Fruit fly (Drosophila melanogaster) whole organism, embryonic: ENCODE data around the gene Cpr67Fa2.

Experiments used
- Antp ChIP-seq: fragments of 200-800 bp; sonication (Bioruptor generic); optimal IDR thresholded peaks from 3 replicates; lab custom pipeline; 2016; ENCODE audit warnings: missing biosample characterization, missing genetic modification characterization
- B-H1 ChIP-seq: fragments of 200-800 bp; sonication (Bioruptor generic); IDR thresholded peaks from 3 replicates; pipeline ENCODE4 v1.3.6; 2022; ENCODE audit warnings: missing biosample characterization, missing genetic modification characterization
- Blimp-1 ChIP-seq: fragments of 200-800 bp; sonication (Bioruptor generic); optimal IDR thresholded peaks from 3 replicates; lab custom pipeline; 2018; ENCODE audit warnings: missing biosample characterization, missing genetic modification characterization, mild to moderate bottlenecking, moderate library complexity, missing genetic modification reagents
- CG10147 ChIP-seq: fragments of 200-800 bp; sonication (Bioruptor generic); optimal IDR thresholded peaks from 2 replicates; lab custom pipeline; 2019; ENCODE audit warnings: missing biosample characterization, mild to moderate bottlenecking, missing genetic modification characterization, moderate library complexity
- CG12104 ChIP-seq: fragments of 200-800 bp; sonication (Bioruptor generic); optimal IDR thresholded peaks from 3 replicates; lab custom pipeline; 2016; ENCODE audit warnings: missing biosample characterization, missing genetic modification characterization
- CG12219 ChIP-seq: fragments of 200-800 bp; sonication (Bioruptor generic); optimal IDR thresholded peaks from 3 replicates; lab custom pipeline; 2018; ENCODE audit warnings: missing biosample characterization, mild to moderate bottlenecking, missing genetic modification characterization
- CG12299 ChIP-seq: fragments of 200-800 bp; sonication (Bioruptor generic); optimal IDR thresholded peaks from 2 replicates; lab custom pipeline; 2018; ENCODE audit warnings: missing biosample characterization, mild to moderate bottlenecking, missing genetic modification characterization
- CG15601 ChIP-seq: fragments of 200-800 bp; sonication (Bioruptor generic); optimal IDR thresholded peaks from 3 replicates; lab custom pipeline; 2019; ENCODE audit warnings: missing biosample characterization, mild to moderate bottlenecking, missing genetic modification characterization, moderate library complexity
- CG30020 ChIP-seq: fragments of 200-800 bp; optimal IDR thresholded peaks from 2 replicates; lab custom pipeline; 2019; ENCODE audit warnings: missing biosample characterization, mild to moderate bottlenecking, missing genetic modification characterization, moderate library complexity
- CG3995 ChIP-seq: fragments of 200-800 bp; sonication (Bioruptor generic); optimal IDR thresholded peaks from 3 replicates; lab custom pipeline; 2016; ENCODE audit warnings: missing biosample characterization, missing genetic modification characterization
- CG4730 ChIP-seq: fragments of 200-800 bp; sonication (Bioruptor generic); IDR thresholded peaks from 2 replicates; pipeline ENCODE4 v1.3.6; 2022; ENCODE audit warnings: missing biosample characterization, missing genetic modification characterization
- CG5180 ChIP-seq: fragments of 200-800 bp; sonication (Bioruptor generic); optimal IDR thresholded peaks from 3 replicates; lab custom pipeline; 2017; ENCODE audit warnings: missing biosample characterization, missing genetic modification characterization, mild to moderate bottlenecking, moderate library complexity, missing genetic modification reagents
- CG6683 ChIP-seq: fragments of 200-800 bp; sonication (Bioruptor generic); optimal IDR thresholded peaks from 2 replicates; lab custom pipeline; 2017; ENCODE audit warnings: missing biosample characterization, mild to moderate bottlenecking, missing genetic modification characterization, missing genetic modification reagents
- CG6791 ChIP-seq: fragments of 200-800 bp; sonication (Bioruptor generic); IDR thresholded peaks from 3 replicates; pipeline ENCODE4 v1.3.6; 2022; ENCODE audit warnings: missing biosample characterization, missing genetic modification characterization; ENCODE audit not compliant: partially characterized antibody
- CG7556 ChIP-seq: fragments of 200-800 bp; sonication (Bioruptor generic); optimal IDR thresholded peaks from 2 replicates; lab custom pipeline; 2017; ENCODE audit warnings: missing biosample characterization, mild to moderate bottlenecking, missing genetic modification characterization
- CG8478 ChIP-seq: fragments of >200 bp; optimal IDR thresholded peaks from 2 replicates; lab custom pipeline; 2018
- D ChIP-seq, 2 experiments: fragments of 200-800 bp in 1 of 2; fragments of >200 bp in 1 of 2; sonication (Bioruptor generic) in 1 of 2; optimal IDR thresholded peaks; 2 replicates in 1 of 2; 3 replicates in 1 of 2; lab custom pipeline; 2017; ENCODE audit warnings: mild to moderate bottlenecking in 1 of 2, missing biosample characterization in 1 of 2, missing genetic modification characterization in 1 of 2, missing genetic modification reagents in 1 of 2
- D19A ChIP-seq: fragments of 200-800 bp; optimal IDR thresholded peaks from 3 replicates; lab custom pipeline; 2019; ENCODE audit warnings: missing biosample characterization, mild to moderate bottlenecking, missing genetic modification characterization, moderate library complexity
- Eip74EF ChIP-seq, 2 experiments: fragments of 200-800 bp in 1 of 2; fragments of >200 bp in 1 of 2; sonication (Bioruptor generic) in 1 of 2; optimal IDR thresholded peaks; 2 replicates each; lab custom pipeline; 2017 to 2019; ENCODE audit warnings: missing biosample characterization in 2 of 2, missing genetic modification characterization in 2 of 2, mild to moderate bottlenecking in 1 of 2, moderate library complexity in 1 of 2
- HmgZ ChIP-seq: fragments of 200-800 bp; sonication (Bioruptor generic); optimal IDR thresholded peaks from 2 replicates; lab custom pipeline; 2018; ENCODE audit warnings: missing biosample characterization, mild to moderate bottlenecking, missing genetic modification characterization
- Hr78 ChIP-seq, 2 experiments: fragments of 200-800 bp in 1 of 2; fragments of >200 bp in 1 of 2; sonication (Bioruptor generic) in 1 of 2; optimal IDR thresholded peaks; 2 replicates each; lab custom pipeline; 2017 to 2019; ENCODE audit warnings: missing biosample characterization in 2 of 2, missing genetic modification characterization in 2 of 2, mild to moderate bottlenecking in 1 of 2, moderate library complexity in 1 of 2
- Mrtf ChIP-seq: fragments of 200-800 bp; sonication (Bioruptor generic); IDR thresholded peaks from 3 replicates; pipeline ENCODE4 v1.3.6; 2022; ENCODE audit warnings: missing biosample characterization, missing genetic modification characterization
- Neu2 ChIP-seq: fragments of 200-800 bp; sonication (Bioruptor generic); optimal IDR thresholded peaks from 3 replicates; lab custom pipeline; 2016; ENCODE audit warnings: missing biosample characterization, missing genetic modification characterization, borderline replicate concordance
- Pdp1 ChIP-seq, 2 experiments: fragments of 200-800 bp; sonication (Bioruptor generic); optimal IDR thresholded peaks; 3 replicates each; lab custom pipeline; 2016; ENCODE audit warnings: missing biosample characterization in 2 of 2, missing genetic modification characterization in 2 of 2, mild to moderate bottlenecking in 1 of 2, moderate library complexity in 1 of 2
- Ptx1 ChIP-seq: fragments of 200-800 bp; sonication (Bioruptor generic); IDR thresholded peaks from 2 replicates; pipeline ENCODE4 v1.3.6; 2022; ENCODE audit warnings: missing biosample characterization, missing genetic modification characterization
- Sry-β ChIP-seq: fragments of 200-800 bp; sonication (Bioruptor generic); optimal IDR thresholded peaks from 2 replicates; lab custom pipeline; 2018; ENCODE audit warnings: missing biosample characterization, mild to moderate bottlenecking, missing genetic modification characterization, moderate library complexity
- Tbp ChIP-seq: fragments of >200 bp; optimal IDR thresholded peaks from 2 replicates; lab custom pipeline; 2018; ENCODE audit warnings: missing biosample characterization, missing genetic modification characterization
- al ChIP-seq: fragments of 200-800 bp; sonication (Bioruptor generic); IDR thresholded peaks from 2 replicates; pipeline ENCODE4 v1.3.6; 2022; ENCODE audit warnings: missing biosample characterization, missing genetic modification characterization
- ap ChIP-seq: fragments of 200-800 bp; sonication (Bioruptor generic); IDR thresholded peaks from 2 replicates; pipeline ENCODE4 v1.3.6; 2022; ENCODE audit warnings: missing biosample characterization, missing genetic modification characterization
- ash1 ChIP-seq: fragments of 200-800 bp; sonication (Bioruptor generic); optimal IDR thresholded peaks from 2 replicates; lab custom pipeline; 2018; ENCODE audit warnings: missing biosample characterization, mild to moderate bottlenecking, missing genetic modification characterization
- ato ChIP-seq: fragments of 200-800 bp; sonication (Bioruptor generic); IDR thresholded peaks from 2 replicates; pipeline ENCODE4 v1.3.6; 2022; ENCODE audit warnings: missing biosample characterization, missing genetic modification characterization; ENCODE audit not compliant: partially characterized antibody
- bowl ChIP-seq: fragments of 200-800 bp; sonication (Bioruptor generic); IDR thresholded peaks from 2 replicates; pipeline ENCODE4 v1.3.6; 2022; ENCODE audit warnings: missing biosample characterization, missing genetic modification characterization
- corto ChIP-seq: fragments of 200-800 bp; sonication (Bioruptor generic); optimal IDR thresholded peaks from 2 replicates; lab custom pipeline; 2016; ENCODE audit warnings: missing biosample characterization, mild to moderate bottlenecking, missing genetic modification characterization, moderate library complexity
- da ChIP-seq: fragments of 200-800 bp; sonication (Bioruptor generic); optimal IDR thresholded peaks from 2 replicates; lab custom pipeline; 2016; ENCODE audit warnings: missing biosample characterization, missing genetic modification characterization
- danr ChIP-seq: fragments of 200-800 bp; sonication (Bioruptor generic); IDR thresholded peaks from 2 replicates; pipeline ENCODE4 v1.3.6; 2022; ENCODE audit warnings: missing biosample characterization, missing genetic modification characterization
- fu2 ChIP-seq: fragments of 200-800 bp; sonication (Bioruptor generic); optimal IDR thresholded peaks from 2 replicates; lab custom pipeline; 2016; ENCODE audit warnings: missing biosample characterization, missing genetic modification characterization
- mirr ChIP-seq: fragments of 200-800 bp; sonication (Bioruptor generic); optimal IDR thresholded peaks from 3 replicates; lab custom pipeline; 2018; ENCODE audit warnings: missing biosample characterization, mild to moderate bottlenecking, missing genetic modification characterization
- prd ChIP-seq, 3 experiments: fragments of >200 bp in 2 of 3; fragments of 200-800 bp in 1 of 3; sonication (Bioruptor generic) in 1 of 3; optimal IDR thresholded peaks in 2 of 3; IDR thresholded peaks in 1 of 3; 2 replicates in 2 of 3; 3 replicates in 1 of 3; pipeline versions ENCODE4 v1.3.6 to Lab custom; 2017 to 2022; ENCODE audit warnings: missing biosample characterization in 1 of 3, missing genetic modification characterization in 1 of 3
- ranshi ChIP-seq: fragments of 200-800 bp; sonication (Bioruptor generic); IDR thresholded peaks from 2 replicates; pipeline ENCODE4 v1.3.6; 2022; ENCODE audit warnings: missing biosample characterization, missing genetic modification characterization
- schlank ChIP-seq: fragments of 200-800 bp; sonication (Bioruptor generic); optimal IDR thresholded peaks from 2 replicates; lab custom pipeline; 2018; ENCODE audit warnings: missing biosample characterization, mild to moderate bottlenecking, missing genetic modification characterization
- slbo ChIP-seq: fragments of 200-800 bp; sonication (Bioruptor generic); IDR thresholded peaks from 2 replicates; pipeline ENCODE4 v1.3.6; 2022; ENCODE audit warnings: missing biosample characterization, missing genetic modification characterization
- slp2 ChIP-seq: fragments of 200-800 bp; sonication (Bioruptor generic); optimal IDR thresholded peaks from 2 replicates; lab custom pipeline; 2016; ENCODE audit warnings: missing biosample characterization, missing genetic modification characterization
- so ChIP-seq: fragments of 200-800 bp; sonication (Bioruptor generic); IDR thresholded peaks from 3 replicates; pipeline ENCODE4 v1.3.6; 2022; ENCODE audit warnings: missing biosample characterization, missing genetic modification characterization
- stc ChIP-seq: fragments of 200-800 bp; sonication (Bioruptor generic); IDR thresholded peaks from 2 replicates; pipeline ENCODE4 v1.3.6; 2022; ENCODE audit warnings: missing biosample characterization, missing genetic modification characterization
- tgo ChIP-seq: fragments of 200-800 bp; sonication (Bioruptor generic); IDR thresholded peaks from 3 replicates; pipeline ENCODE4 v1.3.6; 2022; ENCODE audit warnings: missing biosample characterization, missing genetic modification characterization
- twi ChIP-seq: fragments of 200-800 bp; optimal IDR thresholded peaks from 2 replicates; lab custom pipeline; 2019; ENCODE audit warnings: missing biosample characterization, mild to moderate bottlenecking, missing genetic modification characterization, moderate library complexity
- usp ChIP-seq: fragments of >200 bp; optimal IDR thresholded peaks from 2 replicates; lab custom pipeline; 2017; ENCODE audit warnings: missing biosample characterization, missing genetic modification characterization

Cpr67Fa2 gene

DNA sequence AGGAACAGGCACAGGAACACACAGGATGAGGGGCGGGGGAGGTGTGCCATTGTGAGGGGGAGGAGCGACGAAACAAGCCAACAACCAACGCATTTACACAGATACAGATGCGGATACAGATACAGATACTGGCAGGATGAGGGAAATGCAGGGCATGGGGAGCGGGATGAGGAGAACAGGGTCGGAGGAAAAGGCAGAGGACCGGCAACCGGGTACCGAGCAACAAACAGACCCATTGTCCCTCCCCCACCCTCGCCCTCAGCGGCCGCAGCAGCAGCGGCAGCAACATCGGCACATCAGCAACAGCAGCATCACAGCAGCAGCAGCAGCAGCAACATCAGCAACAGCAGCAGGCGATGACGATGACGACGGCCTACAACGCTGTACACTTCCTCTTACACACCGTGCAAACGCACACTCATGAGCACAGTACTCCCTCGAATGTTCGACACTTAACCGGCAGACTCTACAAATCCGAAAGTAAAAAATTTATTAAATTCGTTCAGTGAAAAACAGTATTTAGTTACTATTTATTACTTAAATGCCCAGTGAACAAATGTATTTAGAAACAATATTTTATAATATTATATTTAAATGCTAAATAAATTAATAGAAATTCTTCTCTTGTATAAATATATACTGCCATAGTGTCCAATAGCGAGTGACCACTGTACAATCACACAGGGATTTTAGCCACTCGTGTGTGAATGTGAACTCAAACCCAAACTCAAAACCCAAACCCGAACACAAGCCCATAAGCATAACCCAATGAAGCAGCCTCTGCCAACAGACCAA, 35.9 kb upstream of the Cpr67Fa2 start (continued):
- TF ChIP-seq CG4730 (GFP tag; lab: Robert Waterston, UW) (peak; percentile 76), al (GFP tag; lab: Robert Waterston, UW) (peak; percentile 62), stc (GFP tag; lab: Robert Waterston, UW) (peak; percentile 86), CG8478 (lab: Kevin White, UChicago) (peak; percentile 56), B-H1 (GFP tag; lab: Robert Waterston, UW) (peak; percentile 79), CG10147 (GFP tag; lab: Kevin White, UChicago) (peak; percentile 85), Neu2 (GFP tag; lab: Kevin White, UChicago) (no peak), CG30020 (peak; percentile 64), D (optimal IDR thresholded peaks at IDR 0.05; lab: Kevin White, UChicago) (peak; percentile 46), D (GFP tag; optimal IDR thresholded peaks at IDR 0.05; lab: Kevin White, UChicago) (peak; percentile 94), Tbp (no peak), usp (GFP tag; lab: Kevin White, UChicago) (no peak), CG15601 (tag; lab: Kevin White, UChicago) (peak; percentile 85), Sry-β (GFP tag; lab: Kevin White, UChicago) (peak; percentile 6), Hr78 (GFP tag; optimal IDR thresholded peaks at IDR 0.05; lab: Kevin White, UChicago) (peak in 1 of 2 experiments; percentile 60), CG12104 (GFP tag; lab: Kevin White, UChicago) (peak; percentile 65), Pdp1 (GFP tag; optimal IDR thresholded peaks at IDR 0.05; lab: Kevin White, UChicago) (no peak), mirr (GFP tag; lab: Kevin White, UChicago) (no peak), CG3995 (no peak), Ptx1 (GFP tag; lab: Robert Waterston, UW) (peak; percentile 93), CG5180 (GFP tag; lab: Kevin White, UChicago) (peak; percentile 54), CG6791 (GFP tag; lab: Robert Waterston, UW) (no peak; the same call in 2 of the 3 replicates), CG12219 (GFP tag; lab: Kevin White, UChicago) (peak; percentile 73), tgo (GFP tag; lab: Robert Waterston, UW) (peak; percentile 89), slbo (GFP tag; lab: Robert Waterston, UW) (peak; percentile 86), so (GFP tag; lab: Robert Waterston, UW) (peak; percentile 89; the same call in 2 of the 3 replicates), prd (optimal IDR thresholded peaks at IDR 0.05; lab: Kevin White, UChicago) (no peak), prd (GFP tag; IDR thresholded peaks at IDR 0.05; lab: Robert Waterston, UW) (peak; percentile 95), CG7556 (GFP tag; lab: Kevin White, UChicago) (peak; percentile 95), ranshi (GFP tag; lab: Robert Waterston, UW) (peak; percentile 81), schlank (tag; lab: Kevin White, UChicago) (peak; percentile 51), HmgZ (peak; percentile 75), Mrtf (GFP tag; lab: Robert Waterston, UW) (no peak; the same call in 1 of the 3 replicates), Antp (GFP tag; lab: Kevin White, UChicago) (peak; percentile 7), Eip74EF (GFP tag; optimal IDR thresholded peaks at IDR 0.05; lab: Kevin White, UChicago) (peak in 1 of 2 experiments; percentile 80), ash1 (no peak), CG12299 (tag; lab: Kevin White, UChicago) (peak; percentile 81), D19A (tag; lab: Kevin White, UChicago) (peak; percentile 88), ato (0 out of 2 replicates have a peak, but pooled peaks have one; percentile 21), twi (tag; lab: Kevin White, UChicago) (peak; percentile 85), ap (GFP tag; lab: Robert Waterston, UW) (peak; percentile 77), slp2 (GFP tag; lab: Kevin White, UChicago) (peak; percentile 45), da (GFP tag; lab: Kevin White, UChicago) (no peak), bowl (GFP tag; lab: Robert Waterston, UW) (no peak), CG6683 (peak; percentile 82), fu2 (GFP tag; lab: Kevin White, UChicago) (peak; percentile 17), danr (GFP tag; lab: Robert Waterston, UW) (peak; percentile 79), Blimp-1 (GFP tag; lab: Kevin White, UChicago) (peak; percentile 91), corto (GFP tag; lab: Kevin White, UChicago) (peak; percentile 78)
